Worm (Caenorhabditis elegans): ENCODE measurements around the gene fmo-2.

ce11 chrIV:10668561-10668960 is 13.8 kb upstream of the fmo-2 start:
- TF ChIP-seq zag-1 (tag; optimal IDR thresholded peaks at IDR 0.05) (no peak), pqm-1 (tag; optimal IDR thresholded peaks at IDR 0.05) (no peak), unc-62 (GFP tag; optimal IDR thresholded peaks at IDR 0.05) (no peak), snpc-4 (tag; optimal IDR thresholded peaks at IDR 0.05) (no peak), ZK546.5 (tag; optimal IDR thresholded peaks at IDR 0.05) (no peak), lin-39 (tag; optimal IDR thresholded peaks at IDR 0.05) (no peak), ztf-11 (tag; optimal IDR thresholded peaks at IDR 0.05) (no peak), pha-4 (tag; optimal IDR thresholded peaks at IDR 0.05) (no peak), aly-2 (tag; optimal IDR thresholded peaks at IDR 0.05) (no peak), nhr-25 (tag; optimal IDR thresholded peaks at IDR 0.05) (no peak), ztf-4 (tag; optimal IDR thresholded peaks at IDR 0.05) (no peak), nhr-76 (tag; optimal IDR thresholded peaks at IDR 0.05) (no peak)
